Worm (Caenorhabditis elegans) whole organism, L1 larva: Measurements from ENCODE around the gene pcn-1.

Experiments
- ama-1 ChIP-seq: fragments of 150-350 bp; optimal IDR thresholded peaks from 2 replicates; lab custom pipeline; 2014
- elt-3 ChIP-seq, 6 experiments: fragments of 150-350 bp in 1 of 6; sonication (generic microtip); optimal IDR thresholded peaks; 2 replicates each; lab custom pipeline; 2017 to 2018; ENCODE audit warnings: missing biosample characterization in 6 of 6, missing genetic modification characterization in 6 of 6, inconsistent platforms in 1 of 6
- nhr-85 ChIP-seq: sonication (generic microtip); peaks from one replicate; lab custom pipeline; 2016; ENCODE audit warnings: missing genetic modification characterization, inconsistent platforms, missing compliant biosample characterization
- pax-3 ChIP-seq: fragments of 200-800 bp; sonication (Bioruptor generic); optimal IDR thresholded peaks from 2 replicates; lab custom pipeline; 2018; ENCODE audit warnings: mild to moderate bottlenecking, missing genetic modification characterization, moderate library complexity, missing compliant biosample characterization

ce11 chrIV:4085787-4086262 is 36.6 kb upstream of the pcn-1 start, which contains the start of gene C35B1.2:
- TF ChIP-seq nhr-85, result peak; percentile 63
- TF ChIP-seq ama-1 (lab: Kevin White, UChicago), result no peak
- TF ChIP-seq elt-3 (tag; optimal IDR thresholded peaks at IDR 0.05; lab: Kevin White, UChicago), result no peak
- no peak for TF ChIP-seq pax-3 (tag; lab: Kevin White, UChicago)
